Fruit fly (Drosophila melanogaster) whole organism: ENCODE results near the gene CG34253.

Source experiments
- CG8478 ChIP-seq: fragments of >200 bp; optimal IDR thresholded peaks from 2 replicates; lab custom pipeline; 2018; ENCODE audit warnings: inconsistent platforms
- Dll ChIP-seq: fragments of >200 bp; optimal IDR thresholded peaks from 2 replicates; lab custom pipeline; 2017
- EcR ChIP-seq, 2 experiments: fragments of >200 bp; optimal IDR thresholded peaks; 2 replicates each; lab custom pipeline; 2017; ENCODE audit warnings: missing biosample characterization in 2 of 2, missing genetic modification characterization in 2 of 2, missing genetic modification reagents in 2 of 2
- pan ChIP-seq: fragments of >200 bp; optimal IDR thresholded peaks from 2 replicates; lab custom pipeline; 2017
- psq ChIP-seq: fragments of >200 bp; optimal IDR thresholded peaks from 2 replicates; lab custom pipeline; 2017
- usp ChIP-seq: fragments of >200 bp; optimal IDR thresholded peaks from 2 replicates; lab custom pipeline; 2017; ENCODE audit warnings: missing biosample characterization, missing genetic modification characterization, mixed read lengths

The CG34253 gene

DNA sequence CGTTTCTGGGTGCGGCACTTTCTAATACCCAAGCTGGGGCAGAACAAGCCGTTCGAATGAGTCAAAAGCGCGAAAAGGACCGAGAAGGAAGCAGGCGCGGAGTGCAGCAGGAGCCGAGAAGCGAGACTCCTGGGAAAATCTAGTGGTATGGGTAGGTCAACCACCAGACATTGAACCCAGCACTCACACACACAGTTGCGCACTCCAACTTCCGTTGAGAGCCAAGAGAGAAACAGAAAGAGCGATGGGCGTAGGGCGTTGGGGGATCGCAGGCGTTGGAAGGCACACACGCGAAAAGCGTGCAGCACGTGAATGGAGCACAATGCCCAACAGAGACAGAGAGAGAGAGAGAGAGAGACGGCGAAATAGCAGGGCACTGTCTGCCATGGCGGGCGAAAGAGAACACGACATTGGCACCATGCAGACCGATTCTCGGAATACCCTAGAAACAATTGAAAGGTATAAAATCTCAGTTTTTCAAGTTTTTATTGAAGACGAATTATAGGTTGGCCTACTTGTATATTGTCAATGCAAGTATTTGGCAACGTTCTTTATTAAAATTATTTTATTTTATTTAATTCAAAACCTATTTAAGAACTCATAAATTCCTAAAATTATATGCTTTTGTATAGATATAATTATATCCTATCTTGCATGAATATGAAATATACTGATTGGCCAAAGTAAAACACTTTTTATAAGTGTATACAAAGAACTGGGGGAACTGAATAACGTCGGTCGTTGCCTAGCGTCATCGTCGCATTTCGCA, 9.3 kb downstream of the CG34253 start:
- TF ChIP-seq psq (no peak), Dll (no peak), pan (no peak), EcR (GFP tag; optimal IDR thresholded peaks at IDR 0.05; lab: Kevin White, UChicago) (peak; percentile 47 to 99)

dm6 chr3L:18076649-18077048, 10.5 kb downstream of the CG34253 start:
- TF ChIP-seq EcR (GFP tag; optimal IDR thresholded peaks at IDR 0.05; lab: Kevin White, UChicago) (peak in 1 of 2 experiments; percentile 82), usp (GFP tag; lab: Kevin White, UChicago) (no peak)

- TF ChIP-seq Dll (no peak), EcR (GFP tag; optimal IDR thresholded peaks at IDR 0.05; lab: Kevin White, UChicago) (peak in 1 of 2 experiments; percentile 34), CG8478 (lab: Kevin White, UChicago) (no peak), usp (GFP tag; lab: Kevin White, UChicago) (no peak), pan (no peak), psq (no peak)
Observed at dm6 chr3L:18075853-18076252, 11.3 kb downstream of the CG34253 start.

- TF ChIP-seq EcR (GFP tag; optimal IDR thresholded peaks at IDR 0.05; lab: Kevin White, UChicago) (peak in 1 of 2 experiments; percentile 59), CG8478 (lab: Kevin White, UChicago) (no peak)
Observed at dm6 chr3L:18074988-18075387, 12.1 kb downstream of the CG34253 start.

- TF ChIP-seq EcR (GFP tag; optimal IDR thresholded peaks at IDR 0.05; lab: Kevin White, UChicago) (no peak), pan (no peak), psq (no peak), CG8478 (lab: Kevin White, UChicago) (no peak), usp (GFP tag; lab: Kevin White, UChicago) (no peak), Dll (no peak)
Observed at dm6 chr3L:18073559-18074134, 13.5 kb downstream of the CG34253 start, which contains the start of gene CG44004. Gene CG44004, minus strand, starts transcription at chr3L:18073863.

DNA sequence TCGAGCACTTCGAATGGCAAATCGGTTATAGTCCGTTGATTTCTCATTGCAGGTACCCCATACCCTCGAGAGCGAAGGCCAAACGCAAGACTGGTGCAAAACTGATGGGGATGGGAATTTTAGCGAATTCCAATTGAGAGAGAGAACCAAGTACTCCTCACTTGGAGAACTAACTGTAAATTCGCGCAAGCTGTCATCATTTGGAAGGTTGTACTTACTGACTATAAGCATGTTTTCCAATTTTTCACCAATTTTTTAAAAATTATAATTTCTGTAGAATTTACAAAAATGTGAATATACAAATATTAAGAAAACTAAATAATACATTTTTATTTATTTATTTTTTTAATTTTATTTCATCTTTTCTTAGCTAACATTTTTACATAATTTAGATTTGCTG, 15.1 kb downstream of the CG34253 start, which contains the start of gene CG44005:
TSS of gene CG44005 (minus strand) at position 101 of the 400 bp plus-strand sequence.
- TF ChIP-seq usp (GFP tag; lab: Kevin White, UChicago) (no peak), psq (no peak), Dll (no peak), EcR (GFP tag; optimal IDR thresholded peaks at IDR 0.05; lab: Kevin White, UChicago) (no peak), pan (no peak), CG8478 (lab: Kevin White, UChicago) (no peak)

DNA sequence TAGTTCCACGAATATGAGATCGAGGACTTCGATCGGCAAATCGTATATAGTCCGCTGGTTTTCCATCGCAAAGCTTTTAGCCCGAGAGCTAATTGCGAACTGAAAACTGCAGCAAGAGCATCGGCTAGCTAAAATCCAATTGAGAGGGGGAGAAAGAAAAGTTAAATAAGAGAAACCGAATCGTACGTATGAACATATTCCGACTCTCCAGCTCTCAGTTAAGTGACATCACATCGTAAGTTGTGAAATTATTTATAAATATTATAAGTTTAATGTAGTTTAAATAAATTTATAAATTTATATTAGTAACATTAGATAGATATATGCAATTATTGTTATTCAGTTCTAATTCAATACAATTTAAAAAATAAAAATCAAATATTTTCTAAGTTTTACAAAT, 17.1 kb downstream of the CG34253 start, which contains the start of gene CG44006:
TSS of gene CG44006 (minus strand) at position 101 of the 400 bp plus-strand sequence.
- no peak for TF ChIP-seq usp (GFP tag; lab: Kevin White, UChicago)
- TF ChIP-seq CG8478 (lab: Kevin White, UChicago) = no peak
- no peak for TF ChIP-seq psq
- TF ChIP-seq pan = no peak
- no peak for TF ChIP-seq Dll
- TF ChIP-seq EcR (GFP tag; optimal IDR thresholded peaks at IDR 0.05; lab: Kevin White, UChicago) = no peak

DNA sequence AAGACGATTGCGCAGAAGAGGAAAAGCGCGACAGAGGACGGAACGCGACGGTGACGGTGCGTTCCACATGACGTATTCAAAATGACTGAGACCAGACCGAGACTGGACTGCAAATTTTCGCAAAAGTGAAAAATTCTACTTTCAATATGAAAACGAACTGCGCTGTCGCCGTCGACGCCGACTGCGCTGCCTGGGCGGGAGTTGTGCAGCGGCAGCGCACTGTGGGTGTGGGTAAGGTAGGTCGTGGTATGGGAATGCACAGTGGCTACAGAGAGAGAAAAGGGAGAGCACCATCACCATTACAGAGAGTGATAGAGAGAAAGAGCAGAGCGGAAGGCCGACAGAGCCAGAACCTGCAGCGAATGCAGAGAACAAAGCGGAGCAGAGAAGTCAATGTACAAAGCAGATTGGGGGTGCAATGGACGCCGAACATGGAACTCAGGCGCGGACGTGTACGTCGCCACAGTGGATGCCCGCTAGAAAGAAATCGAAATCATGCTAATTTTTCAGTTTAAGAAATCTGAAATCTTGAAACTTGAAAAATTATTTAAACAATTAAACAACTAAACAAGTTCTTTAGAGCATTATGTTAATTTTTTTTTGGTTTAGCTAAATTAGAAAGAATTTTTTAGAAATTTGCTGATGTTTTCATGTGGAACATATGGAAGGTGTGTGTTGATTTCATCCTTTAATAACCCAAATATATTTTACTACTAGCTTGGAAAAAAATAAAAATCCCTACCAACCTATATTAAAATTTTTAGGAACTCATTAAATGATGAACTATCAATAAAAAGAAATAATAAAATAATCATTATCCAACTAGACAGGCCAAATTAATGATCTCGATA, 22.3 kb downstream of the CG34253 start, which contains the start of gene Eip75B:
TSS of gene Eip75B (minus strand) at position 65 of the 851 bp plus-strand sequence.
- TF ChIP-seq Dll (no peak), EcR (GFP tag; optimal IDR thresholded peaks at IDR 0.05; lab: Kevin White, UChicago) (peak in 1 of 2 experiments; percentile 89), pan (no peak), CG8478 (lab: Kevin White, UChicago) (no peak), psq (no peak), usp (GFP tag; lab: Kevin White, UChicago) (no peak)

DNA sequence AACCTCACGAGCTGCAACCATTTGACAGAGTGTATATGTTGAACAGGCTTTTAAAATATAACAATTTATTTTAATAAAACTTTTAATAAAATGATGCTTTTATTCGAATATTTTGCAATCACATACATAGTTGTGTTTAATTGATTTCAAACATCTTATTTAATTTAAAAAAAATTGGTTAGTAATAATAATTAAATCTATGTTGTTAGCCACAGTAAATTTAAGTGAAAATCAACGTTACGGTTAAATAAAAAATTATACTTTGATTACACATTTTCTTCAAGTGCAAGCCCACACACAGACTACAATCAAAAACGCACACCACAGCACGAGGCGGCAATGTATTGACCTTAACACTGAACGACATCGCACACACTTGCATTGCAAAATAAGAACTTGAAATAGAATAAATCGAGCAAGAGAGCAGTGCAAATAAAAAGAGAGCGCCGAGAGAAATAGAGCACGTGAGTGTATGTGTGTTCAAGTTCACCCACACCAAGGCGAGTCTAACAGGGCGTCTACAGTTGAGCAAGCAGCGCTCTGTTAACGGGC, 24.1 kb downstream of the CG34253 start:
- TF ChIP-seq Dll = no peak
- no peak for TF ChIP-seq pan
- TF ChIP-seq usp (GFP tag; lab: Kevin White, UChicago) = no peak
- peak in 1 of 2 experiments; percentile 63 for TF ChIP-seq EcR (GFP tag; optimal IDR thresholded peaks at IDR 0.05; lab: Kevin White, UChicago)
- no peak for TF ChIP-seq psq
- no peak for TF ChIP-seq CG8478 (lab: Kevin White, UChicago)

DNA sequence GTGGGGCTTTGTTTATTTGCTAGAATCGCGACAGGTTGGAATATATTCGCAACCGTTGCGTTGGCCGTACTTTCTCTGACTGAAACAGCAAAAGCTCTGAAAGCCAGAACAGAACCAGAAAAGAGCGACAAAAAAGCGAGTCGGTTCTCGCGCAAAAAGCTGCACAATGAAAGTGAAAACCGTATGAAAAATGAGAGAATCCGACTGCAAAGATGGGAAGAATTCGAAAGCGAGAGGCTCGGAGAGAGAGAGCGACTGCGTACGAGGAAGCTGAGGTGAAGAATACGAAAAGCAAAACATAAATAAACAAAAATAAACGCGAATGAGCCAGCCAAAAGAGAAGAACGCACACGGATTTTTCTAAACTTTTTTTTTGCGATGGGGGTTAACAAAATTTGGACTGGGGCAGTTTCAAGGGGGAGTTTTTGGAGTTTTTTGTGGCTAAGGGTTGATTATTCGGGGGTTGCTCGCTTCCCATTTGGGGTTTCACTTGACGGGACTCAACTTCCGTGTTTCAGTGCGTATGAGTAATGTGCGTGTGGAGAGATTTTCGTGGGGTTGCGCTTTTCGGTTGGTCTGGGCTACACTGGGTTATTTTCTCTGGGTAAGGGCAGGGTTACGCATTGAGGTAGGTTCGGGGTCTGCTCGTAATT, 25.3 kb downstream of the CG34253 start:
- no peak for TF ChIP-seq usp (GFP tag; lab: Kevin White, UChicago)
- TF ChIP-seq Dll = peak; percentile 54

- no peak for TF ChIP-seq EcR (GFP tag; optimal IDR thresholded peaks at IDR 0.05; lab: Kevin White, UChicago)
- no peak for TF ChIP-seq CG8478 (lab: Kevin White, UChicago)
- TF ChIP-seq psq = no peak
- no peak for TF ChIP-seq pan
- TF ChIP-seq Dll = no peak
- TF ChIP-seq usp (GFP tag; lab: Kevin White, UChicago) = no peak
Observed at dm6 chr3L:18061240-18061639, 25.9 kb downstream of the CG34253 start.
